Fruit fly (Drosophila melanogaster): Measurements from ENCODE around the gene AANATL2.

dm6 chr2L:6236426-6236825 lies 19.2 kb upstream of the AANATL2 start:
- no peak for TF ChIP-seq cnc (optimal IDR thresholded peaks at IDR 0.05)
- no peak for TF ChIP-seq CG1620 (GFP tag; optimal IDR thresholded peaks at IDR 0.05)
- TF ChIP-seq Hr96 (GFP tag; optimal IDR thresholded peaks at IDR 0.05), result no peak
- TF ChIP-seq CG11617 (GFP tag; optimal IDR thresholded peaks at IDR 0.05), result no peak
- TF ChIP-seq Clk (GFP tag; optimal IDR thresholded peaks at IDR 0.05), result no peak
- no peak for TF ChIP-seq kay (GFP tag; ENCODE audit: borderline replicate concordance)
- no peak for TF ChIP-seq CG7045 (GFP tag; optimal IDR thresholded peaks at IDR 0.05)
- TF ChIP-seq Mnt (GFP tag; optimal IDR thresholded peaks at IDR 0.05), result no peak
- no peak for TF ChIP-seq CG12768 (GFP tag; optimal IDR thresholded peaks at IDR 0.05)
- no peak for TF ChIP-seq tj (GFP tag; optimal IDR thresholded peaks at IDR 0.05)
- no peak for TF ChIP-seq toe (GFP tag; optimal IDR thresholded peaks at IDR 0.05)
- no peak for TF ChIP-seq pad (GFP tag; optimal IDR thresholded peaks at IDR 0.05)
